Comparison of ENCODE assay signal across 5 worm cellular contexts in genomic region chrII:7151969-7152631, ce11.
TF ChIP-seq lines count a peak whose summit lies in the region.

Gene fust-1, plus strand, starts transcription at chrII:7152581.

TF ChIP-seq in whole organism, L1 larva, 84 proteins besides CTCF, POLR2A, EP300 and RAD21 (continues in another document):
- TF ChIP-seq efl-3 (GFP tag; optimal IDR thresholded peaks at IDR 0.05; lab: Kevin White, UChicago) (peak; percentile 70), sox-4 (tag; optimal IDR thresholded peaks at IDR 0.05; lab: Kevin White, UChicago) (peak; percentile 93), nhr-12 (tag; optimal IDR thresholded peaks at IDR 0.05; lab: Kevin White, UChicago) (no peak), lir-3 (tag; optimal IDR thresholded peaks at IDR 0.05; lab: Kevin White, UChicago; ENCODE audit: poor library complexity) (peak; percentile 86), egl-27 (tag; optimal IDR thresholded peaks at IDR 0.05; lab: Kevin White, UChicago) (peak in 1 of 2 experiments; percentile 24), C34B4.2 (tag; optimal IDR thresholded peaks at IDR 0.05; lab: Kevin White, UChicago) (peak; percentile 50), snu-23 (GFP tag; optimal IDR thresholded peaks at IDR 0.05; lab: Kevin White, UChicago) (peak; percentile 99), sptf-1 (tag; optimal IDR thresholded peaks at IDR 0.05; lab: Kevin White, UChicago) (no peak), nhr-11 (tag; optimal IDR thresholded peaks at IDR 0.05; lab: Kevin White, UChicago) (peak; percentile 95), hlh-17 (GFP tag; optimal IDR thresholded peaks at IDR 0.05; lab: Kevin White, UChicago; ENCODE audit: borderline replicate concordance) (no peak), elt-3 (tag; optimal IDR thresholded peaks at IDR 0.05; lab: Kevin White, UChicago) (peak in 5 of 6 experiments; percentile 89 to 98 (median 94)), ets-5 (GFP tag; IDR thresholded peaks at IDR 0.05; lab: Robert Waterston, UW) (no peak), ceh-8 (GFP tag; optimal IDR thresholded peaks at IDR 0.05; lab: Kevin White, UChicago) (peak; percentile 95), ztf-4 (tag; optimal IDR thresholded peaks at IDR 0.05; lab: Kevin White, UChicago) (peak; percentile 93), F16B12.6 (tag; optimal IDR thresholded peaks at IDR 0.05; lab: Kevin White, UChicago) (peak; percentile 78), ceh-82 (tag; optimal IDR thresholded peaks at IDR 0.05; lab: Kevin White, UChicago) (peak; percentile 98 to 99 (median 98)), tlp-1 (tag; optimal IDR thresholded peaks at IDR 0.05; lab: Kevin White, UChicago) (no peak)

TF ChIP-seq in whole organism, L3 larva, 47 proteins besides CTCF, POLR2A, EP300 and RAD21 (continues in another document):
- TF ChIP-seq ztf-4 (tag; optimal IDR thresholded peaks at IDR 0.05; lab: Kevin White, UChicago) (peak; percentile 79), ceh-9 (tag; optimal IDR thresholded peaks at IDR 0.05; lab: Kevin White, UChicago) (no peak), nhr-12 (tag; optimal IDR thresholded peaks at IDR 0.05; lab: Kevin White, UChicago) (no peak), fos-1 (tag; optimal IDR thresholded peaks at IDR 0.05; lab: Kevin White, UChicago) (no peak), lin-15B (tag; optimal IDR thresholded peaks at IDR 0.05; lab: Kevin White, UChicago) (peak; percentile 91), jun-1 (tag; optimal IDR thresholded peaks at IDR 0.05; lab: Kevin White, UChicago) (peak; percentile 93), mml-1 (tag; optimal IDR thresholded peaks at IDR 0.05; lab: Kevin White, UChicago) (no peak), nhr-28 (tag; optimal IDR thresholded peaks at IDR 0.05; lab: Kevin White, UChicago) (no peak), nhr-67 (tag; optimal IDR thresholded peaks at IDR 0.05; lab: Kevin White, UChicago) (no peak), fkh-10 (GFP tag; optimal IDR thresholded peaks at IDR 0.05; lab: Kevin White, UChicago) (peak; percentile 65), ama-1 (optimal IDR thresholded peaks at IDR 0.05; lab: Kevin White, UChicago) (peak; percentile 54), nhr-77 (tag; optimal IDR thresholded peaks at IDR 0.05; lab: Kevin White, UChicago) (peak; percentile 77), nhr-23 (tag; optimal IDR thresholded peaks at IDR 0.05; lab: Kevin White, UChicago) (peak; percentile 96), nhr-43 (tag; optimal IDR thresholded peaks at IDR 0.05; lab: Kevin White, UChicago; ENCODE audit: poor library complexity, severe bottlenecking) (peak; percentile 96), nhr-237 (tag; optimal IDR thresholded peaks at IDR 0.05; lab: Kevin White, UChicago) (no peak), egl-27 (tag; optimal IDR thresholded peaks at IDR 0.05; lab: Kevin White, UChicago) (peak; percentile 68), nfya-1 (tag; optimal IDR thresholded peaks at IDR 0.05; lab: Kevin White, UChicago; ENCODE audit: insufficient read depth) (peak; percentile 94), hmg-11 (tag; optimal IDR thresholded peaks at IDR 0.05; lab: Kevin White, UChicago) (peak; percentile 95), ztf-11 (tag; optimal IDR thresholded peaks at IDR 0.05; lab: Kevin White, UChicago) (no peak)

TF ChIP-seq in whole organism, early embryonic, 17 proteins besides CTCF, POLR2A, EP300 and RAD21:
- TF ChIP-seq scrt-1 (GFP tag; IDR thresholded peaks at IDR 0.05; lab: Robert Waterston, UW) = peak; percentile 58; the same call in 1 of the 2 replicates
- TF ChIP-seq ceh-36 (tag; optimal IDR thresholded peaks at IDR 0.05; lab: Kevin White, UChicago) = peak; percentile 39
- TF ChIP-seq sea-1 (GFP tag; conservative IDR thresholded peaks at IDR 0.05; lab: Robert Waterston, UW) = no peak; the same call in 1 of the 2 replicates
- TF ChIP-seq tbx-37 (GFP tag; conservative IDR thresholded peaks at IDR 0.05; lab: Robert Waterston, UW) = peak; percentile 33; the same call in 1 of the 2 replicates
- no peak for TF ChIP-seq ceh-13 (GFP tag; optimal IDR thresholded peaks at IDR 0.05; lab: Kevin White, UChicago)
- TF ChIP-seq ets-7 (tag; optimal IDR thresholded peaks at IDR 0.05; lab: Kevin White, UChicago) = no peak
- TF ChIP-seq F13C5.2 (tag; optimal IDR thresholded peaks at IDR 0.05; lab: Kevin White, UChicago) = peak; percentile 89
- no peak for TF ChIP-seq aly-1 (tag; optimal IDR thresholded peaks at IDR 0.05; lab: Kevin White, UChicago)
- peak; percentile 77 for TF ChIP-seq pes-1 (GFP tag; IDR thresholded peaks at IDR 0.05; lab: Robert Waterston, UW)
- TF ChIP-seq hmbx-1 (tag; optimal IDR thresholded peaks at IDR 0.05; lab: Kevin White, UChicago) = peak; percentile 19
- TF ChIP-seq flt-1 (GFP tag; IDR thresholded peaks at IDR 0.05; lab: Robert Waterston, UW) = peak; percentile 64; the same call in 1 of the 2 replicates
- TF ChIP-seq tra-4 (tag; optimal IDR thresholded peaks at IDR 0.05; lab: Kevin White, UChicago) = no peak
- peak; percentile 48; the same call in 1 of the 2 replicates for TF ChIP-seq tbx-11 (GFP tag; IDR thresholded peaks at IDR 0.05; lab: Robert Waterston, UW)
- TF ChIP-seq B0310.2 (tag; optimal IDR thresholded peaks at IDR 0.05; lab: Kevin White, UChicago) = no peak
- no peak for TF ChIP-seq ama-1 (optimal IDR thresholded peaks at IDR 0.05; lab: Kevin White, UChicago)
- TF ChIP-seq hnd-1 (tag; optimal IDR thresholded peaks at IDR 0.05; lab: Kevin White, UChicago) = peak; percentile 1
- TF ChIP-seq hmg-4 (GFP tag; optimal IDR thresholded peaks at IDR 0.05; lab: Kevin White, UChicago) = peak; percentile 46

TF ChIP-seq in whole organism, midembryonic, 9 proteins besides CTCF, POLR2A, EP300 and RAD21:
- TF ChIP-seq ztf-29 (GFP tag; IDR thresholded peaks at IDR 0.05; lab: Robert Waterston, UW) (no peak), klf-2 (GFP tag; conservative IDR thresholded peaks at IDR 0.05; lab: Robert Waterston, UW) (peak; percentile 69; the same call in 1 of the 2 replicates), med-1 (GFP tag; optimal IDR thresholded peaks at IDR 0.05; lab: Kevin White, UChicago; ENCODE audit: insufficient read depth) (peak; percentile 56), flt-1 (GFP tag; IDR thresholded peaks at IDR 0.05; lab: Robert Waterston, UW) (peak; percentile 84), ztf-23 (GFP tag; IDR thresholded peaks at IDR 0.05; lab: Robert Waterston, UW) (peak; percentile 87), tab-1 (GFP tag; IDR thresholded peaks at IDR 0.05; lab: Robert Waterston, UW) (peak; percentile 72; the same call in 1 of the 2 replicates), cog-1 (tag; optimal IDR thresholded peaks at IDR 0.05; lab: Kevin White, UChicago) (peak; percentile 94), ref-1 (GFP tag; conservative IDR thresholded peaks at IDR 0.05; lab: Robert Waterston, UW) (no peak)

TF ChIP-seq in whole organism, young adult, 124 proteins besides CTCF, POLR2A, EP300 and RAD21 (continues in another document):
- TF ChIP-seq sdz-38 (tag; optimal IDR thresholded peaks at IDR 0.05; lab: Kevin White, UChicago) = no peak
- no peak for TF ChIP-seq zim-3 (tag; optimal IDR thresholded peaks at IDR 0.05; lab: Kevin White, UChicago)
- peak; percentile 89 for TF ChIP-seq D2030.7 (GFP tag; IDR thresholded peaks at IDR 0.05; lab: Robert Waterston, UW)
- TF ChIP-seq ztf-22 (GFP tag; optimal IDR thresholded peaks at IDR 0.05; lab: Kevin White, UChicago) = peak; percentile 73
- peak; percentile 82 for TF ChIP-seq xnd-1 (tag; optimal IDR thresholded peaks at IDR 0.05; lab: Kevin White, UChicago)
- no peak for TF ChIP-seq ceh-58 (GFP tag; IDR thresholded peaks at IDR 0.05; lab: Robert Waterston, UW)
- peak; percentile 88 for TF ChIP-seq hsf-1 (GFP tag; IDR thresholded peaks at IDR 0.05; lab: Robert Waterston, UW)
- peak; percentile 44; the same call in 1 of the 2 replicates for TF ChIP-seq lin-26 (GFP tag; IDR thresholded peaks at IDR 0.05; lab: Robert Waterston, UW)
- TF ChIP-seq F57C9.4 (tag; optimal IDR thresholded peaks at IDR 0.05; lab: Kevin White, UChicago) = no peak
- TF ChIP-seq T07F8.4 (tag; optimal IDR thresholded peaks at IDR 0.05; lab: Kevin White, UChicago) = no peak
- TF ChIP-seq madf-10 (tag; optimal IDR thresholded peaks at IDR 0.05; lab: Kevin White, UChicago) = peak; percentile 54
- peak; percentile 95 for TF ChIP-seq rcor-1 (GFP tag; IDR thresholded peaks at IDR 0.05; lab: Robert Waterston, UW)
- TF ChIP-seq cebp-2 (GFP tag; IDR thresholded peaks at IDR 0.05; lab: Robert Waterston, UW) = 0 out of 2 replicates have a peak, but pooled peaks have one; percentile 60
- no peak for TF ChIP-seq sptf-2 (GFP tag; optimal IDR thresholded peaks at IDR 0.05; lab: Kevin White, UChicago)
- TF ChIP-seq attf-5 (GFP tag; optimal IDR thresholded peaks at IDR 0.05; lab: Kevin White, UChicago) = peak; percentile 99
- peak; percentile 79 for TF ChIP-seq snpc-1.1 (tag; optimal IDR thresholded peaks at IDR 0.05; lab: Kevin White, UChicago; ENCODE audit: insufficient read depth)
- TF ChIP-seq bed-2 (GFP tag; IDR thresholded peaks at IDR 0.05; lab: Robert Waterston, UW) = 0 out of 2 replicates have a peak, but pooled peaks have one; percentile 24
- peak; percentile 75; the same call in 1 of the 2 replicates for TF ChIP-seq egl-44 (GFP tag; IDR thresholded peaks at IDR 0.05; lab: Robert Waterston, UW)
- TF ChIP-seq dpl-1 (GFP tag; optimal IDR thresholded peaks at IDR 0.05; lab: Kevin White, UChicago) = peak; percentile 67
- peak; percentile 95 for TF ChIP-seq snpc-3.4 (tag; optimal IDR thresholded peaks at IDR 0.05; lab: Kevin White, UChicago)
- TF ChIP-seq gei-17 (GFP tag; optimal IDR thresholded peaks at IDR 0.05; lab: Kevin White, UChicago) = peak; percentile 79
- TF ChIP-seq K11D2.4 (GFP tag; IDR thresholded peaks at IDR 0.05; lab: Robert Waterston, UW) = peak; percentile 97
- TF ChIP-seq ama-1 (optimal IDR thresholded peaks at IDR 0.05; lab: Kevin White, UChicago) = no peak
- peak in 1 of 2 experiments; percentile 15 for TF ChIP-seq ama-1 (GFP tag; optimal IDR thresholded peaks at IDR 0.05; lab: Kevin White, UChicago)
- no peak for TF ChIP-seq rpc-1 (optimal IDR thresholded peaks at IDR 0.05; lab: Kevin White, UChicago)
- no peak for TF ChIP-seq rpc-1 (tag; optimal IDR thresholded peaks at IDR 0.05; lab: Kevin White, UChicago)
- TF ChIP-seq ceh-40 (GFP tag; IDR thresholded peaks at IDR 0.05; lab: Robert Waterston, UW) = no peak
- peak; percentile 95 for TF ChIP-seq pbrm-1 (GFP tag; IDR thresholded peaks at IDR 0.05; lab: Robert Waterston, UW)
- peak; percentile 68 for TF ChIP-seq unc-130 (GFP tag; optimal IDR thresholded peaks at IDR 0.05; lab: Kevin White, UChicago)
- peak; percentile 77; the same call in 1 of the 2 replicates for TF ChIP-seq ztf-6 (GFP tag; IDR thresholded peaks at IDR 0.05; lab: Robert Waterston, UW)
- TF ChIP-seq madf-3 (GFP tag; IDR thresholded peaks at IDR 0.05; lab: Robert Waterston, UW) = peak; percentile 95
- peak; percentile 88 for TF ChIP-seq ceh-91 (GFP tag; IDR thresholded peaks at IDR 0.05; lab: Robert Waterston, UW)
- TF ChIP-seq F37B4.10 (GFP tag; IDR thresholded peaks at IDR 0.05; lab: Robert Waterston, UW) = no peak
- peak; percentile 90 for TF ChIP-seq ceh-27 (GFP tag; optimal IDR thresholded peaks at IDR 0.05; lab: Kevin White, UChicago)
- peak; percentile 81 for TF ChIP-seq egl-18 (GFP tag; IDR thresholded peaks at IDR 0.05; lab: Robert Waterston, UW)
- peak; percentile 87 for TF ChIP-seq Y56A3A.18 (GFP tag; IDR thresholded peaks at IDR 0.05; lab: Robert Waterston, UW)

Comparison
In these comparisons a context has a peak if more than half of its experiments do, and no peak if none do; other contexts are left out.
1. Of the 8 proteins assayed by ChIP-seq in both whole organism, young adult and whole organism, L1 larva: peak only in whole organism, young adult: none; only in whole organism, L1 larva: unc-62; in both: dpl-1, efl-1, lin-35, nhr-90, snpc-4 and unc-130; in neither: 0; mixed calls (peak in some experiments, not most) for 1.